Worm (Caenorhabditis elegans): ENCODE measurements around the gene exc-9.

The exc-9 gene

ce11 chrIV:7924975-7925828 is 15.6 kb downstream of the exc-9 start:
- TF ChIP-seq dao-5 (tag; optimal IDR thresholded peaks at IDR 0.05), result no peak
- TF ChIP-seq him-1 (tag; optimal IDR thresholded peaks at IDR 0.05), result no peak
- TF ChIP-seq W03F9.2 (tag; optimal IDR thresholded peaks at IDR 0.05), result no peak

- TF ChIP-seq W03F9.2 (tag; optimal IDR thresholded peaks at IDR 0.05), result peak; percentile 79
- no peak for TF ChIP-seq dao-5 (tag; optimal IDR thresholded peaks at IDR 0.05)
- TF ChIP-seq him-1 (tag; optimal IDR thresholded peaks at IDR 0.05), result no peak
Measured at ce11 chrIV:7923982-7924480, 16.8 kb downstream of the exc-9 start, which contains the start of the genes xpo-3 and C49H3.3. xpo-3 (minus strand) TSS chrIV:7924032. C49H3.3 (plus strand) TSS chrIV:7924350.

- TF ChIP-seq W03F9.2 (tag; optimal IDR thresholded peaks at IDR 0.05) (no peak), dao-5 (tag; optimal IDR thresholded peaks at IDR 0.05) (no peak), him-1 (tag; optimal IDR thresholded peaks at IDR 0.05) (no peak)
Measured at ce11 chrIV:7920126-7920525, 20.7 kb downstream of the exc-9 start, which contains the start of gene C49H3.16. C49H3.16 (plus strand) TSS chrIV:7920426.

- no peak for TF ChIP-seq W03F9.2 (tag; optimal IDR thresholded peaks at IDR 0.05)
- TF ChIP-seq him-1 (tag; optimal IDR thresholded peaks at IDR 0.05), result no peak
- TF ChIP-seq dao-5 (tag; optimal IDR thresholded peaks at IDR 0.05), result no peak
Measured at ce11 chrIV:7917881-7918280, 22.9 kb downstream of the exc-9 start.

- no peak for TF ChIP-seq dao-5 (tag; optimal IDR thresholded peaks at IDR 0.05)
- no peak for TF ChIP-seq W03F9.2 (tag; optimal IDR thresholded peaks at IDR 0.05)
- no peak for TF ChIP-seq him-1 (tag; optimal IDR thresholded peaks at IDR 0.05)
Measured at ce11 chrIV:7916907-7917306, 23.9 kb downstream of the exc-9 start.

- TF ChIP-seq dao-5 (tag; optimal IDR thresholded peaks at IDR 0.05), result no peak
- TF ChIP-seq W03F9.2 (tag; optimal IDR thresholded peaks at IDR 0.05), result no peak
- TF ChIP-seq him-1 (tag; optimal IDR thresholded peaks at IDR 0.05), result no peak
Measured at ce11 chrIV:7914991-7915390, 25.8 kb downstream of the exc-9 start, which contains the start of gene C49H3.4. C49H3.4 (plus strand) TSS chrIV:7915291.

- no peak for TF ChIP-seq W03F9.2 (tag; optimal IDR thresholded peaks at IDR 0.05)
Measured at ce11 chrIV:7910197-7910735, 30.6 kb downstream of the exc-9 start, which contains the start of the genes npp-27 and ntl-4. npp-27 (minus strand) TSS chrIV:7910247. ntl-4 (plus strand) TSS chrIV:7910575.

ce11 chrIV:7909455-7910141 is 31.2 kb downstream of the exc-9 start:
- TF ChIP-seq W03F9.2 (tag; optimal IDR thresholded peaks at IDR 0.05) (peak; percentile 33), dao-5 (tag; optimal IDR thresholded peaks at IDR 0.05) (no peak)

ce11 chrIV:7906643-7907042 is 34.2 kb downstream of the exc-9 start:
- TF ChIP-seq W03F9.2 (tag; optimal IDR thresholded peaks at IDR 0.05), result no peak
- no peak for TF ChIP-seq him-1 (tag; optimal IDR thresholded peaks at IDR 0.05)
- TF ChIP-seq dao-5 (tag; optimal IDR thresholded peaks at IDR 0.05), result no peak

ce11 chrIV:7903359-7903758 is 37.5 kb downstream of the exc-9 start, which contains the start of gene C49H3.6:
C49H3.6 (plus strand) TSS chrIV:7903738.
- TF ChIP-seq him-1 (tag; optimal IDR thresholded peaks at IDR 0.05) (no peak), W03F9.2 (tag; optimal IDR thresholded peaks at IDR 0.05) (no peak), dao-5 (tag; optimal IDR thresholded peaks at IDR 0.05) (no peak)

- no peak for TF ChIP-seq him-1 (tag; optimal IDR thresholded peaks at IDR 0.05)
- TF ChIP-seq dao-5 (tag; optimal IDR thresholded peaks at IDR 0.05), result no peak
- peak; percentile 84 for TF ChIP-seq W03F9.2 (tag; optimal IDR thresholded peaks at IDR 0.05)
Measured at ce11 chrIV:7902221-7902904, 38.5 kb downstream of the exc-9 start, which contains the start of gene arp-11. arp-11 (minus strand) TSS chrIV:7902271.

ce11 chrIV:7898489-7898888 is 42.3 kb downstream of the exc-9 start:
- TF ChIP-seq him-1 (tag; optimal IDR thresholded peaks at IDR 0.05), result no peak
- TF ChIP-seq dao-5 (tag; optimal IDR thresholded peaks at IDR 0.05), result no peak
- no peak for TF ChIP-seq W03F9.2 (tag; optimal IDR thresholded peaks at IDR 0.05)

- no peak for TF ChIP-seq him-1 (tag; optimal IDR thresholded peaks at IDR 0.05)
- TF ChIP-seq dao-5 (tag; optimal IDR thresholded peaks at IDR 0.05), result no peak
- TF ChIP-seq W03F9.2 (tag; optimal IDR thresholded peaks at IDR 0.05), result no peak
Measured at ce11 chrIV:7897953-7898352, 42.9 kb downstream of the exc-9 start.
